Worm (Caenorhabditis elegans): ENCODE data around the gene R05G6.10.

R05G6.10 gene

ce11 chrIV:7520258-7520657 is 22.1 kb downstream of the R05G6.10 start:
- peak; percentile 71 for TF ChIP-seq dve-1 (tag; optimal IDR thresholded peaks at IDR 0.05; ENCODE audit: insufficient read depth)
- TF ChIP-seq daf-16 (GFP tag; optimal IDR thresholded peaks at IDR 0.05), result no peak
- peak; percentile 93 for TF ChIP-seq daf-16 (tag; optimal IDR thresholded peaks at IDR 0.05)
- no peak for TF ChIP-seq php-3 (GFP tag; IDR thresholded peaks at IDR 0.05)
- peak; percentile 10 for TF ChIP-seq nhr-28 (tag; optimal IDR thresholded peaks at IDR 0.05)
- TF ChIP-seq pqm-1 (tag; optimal IDR thresholded peaks at IDR 0.05), result peak; percentile 44

DNA sequence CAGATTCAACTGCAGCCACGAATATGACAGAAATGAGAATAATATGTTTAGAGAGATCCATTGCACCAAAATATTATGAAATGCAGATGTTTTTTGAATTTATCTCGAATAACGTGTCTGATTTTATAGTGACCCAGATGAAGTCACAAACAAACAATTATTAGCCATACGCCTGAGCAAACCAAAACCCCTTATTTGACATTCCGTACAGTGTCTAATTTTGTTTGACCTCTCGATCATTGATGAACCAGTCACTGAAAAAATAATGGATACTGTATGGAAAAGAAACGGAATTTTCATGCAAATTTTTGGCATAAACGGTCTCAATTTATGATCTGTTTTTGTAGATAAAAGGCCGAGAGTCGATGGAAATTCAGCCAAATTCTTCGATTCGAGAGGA is 26.2 kb downstream of the R05G6.10 start, which contains the start of the genes R05G6.9 and R05G6.3:
TSS of gene R05G6.9 (minus strand) at position 101 of the 400 bp plus-strand sequence.
TSS of gene R05G6.3 (plus strand) at position 386 of the 400 bp plus-strand sequence.
- TF ChIP-seq dmd-6 (GFP tag; IDR thresholded peaks at IDR 0.05) (no peak), aha-1 (tag) (peak; percentile 66), lin-15B (tag; optimal IDR thresholded peaks at IDR 0.05) (no peak), unc-62 (GFP tag; optimal IDR thresholded peaks at IDR 0.05 in 1 of 2) (peak in 1 of 2 experiments; percentile 7), unc-62 (tag; optimal IDR thresholded peaks at IDR 0.05) (no peak)

DNA sequence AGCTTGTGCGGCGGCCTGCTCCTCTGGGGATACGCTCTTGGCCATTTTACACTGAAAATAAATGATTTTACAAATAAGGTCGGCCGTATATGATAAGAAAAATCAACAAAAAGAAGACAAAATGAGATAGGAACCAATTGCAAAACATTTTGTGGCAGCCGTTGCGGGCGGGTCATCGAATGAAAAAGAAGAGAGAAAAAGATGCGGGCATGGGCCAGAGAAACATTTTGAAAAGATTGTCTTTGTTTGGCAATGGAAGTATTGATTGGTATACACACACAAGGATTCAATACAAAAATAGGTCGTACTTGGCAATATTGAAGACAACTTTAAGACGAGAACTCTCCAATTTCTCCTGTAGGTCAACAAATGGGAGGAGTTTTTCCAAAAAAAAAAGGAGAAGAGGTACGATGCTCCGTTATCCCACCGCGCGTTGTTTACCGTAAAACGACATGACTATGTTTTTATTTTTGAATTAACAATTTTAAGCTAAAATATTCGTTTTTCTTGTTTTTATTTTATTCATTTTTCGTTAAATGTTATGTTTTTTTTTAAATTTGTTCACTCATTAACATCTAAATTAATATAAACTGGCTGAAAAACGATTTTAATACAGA is 29.6 kb downstream of the R05G6.10 start, which contains the start of the genes plc-4 and R05G6.4:
TSS of gene plc-4 (minus strand) at position 51 of the 617 bp plus-strand sequence.
TSS of gene R05G6.4 (plus strand) at position 617 of the 617 bp plus-strand sequence.
- TF ChIP-seq lsy-2 (tag; optimal IDR thresholded peaks at IDR 0.05) (peak in 1 of 2 experiments; percentile 54), egl-43 (GFP tag; IDR thresholded peaks at IDR 0.05) (no peak), hmg-1.1 (GFP tag; IDR thresholded peaks at IDR 0.05) (no peak), aha-1 (tag) (no peak), R02D3.7 (tag; optimal IDR thresholded peaks at IDR 0.05) (peak; percentile 66), Y48G9A.11 (GFP tag; IDR thresholded peaks at IDR 0.05) (peak; percentile 91), rbr-2 (tag; optimal IDR thresholded peaks at IDR 0.05) (peak; percentile 30), T20F7.1 (GFP tag; optimal IDR thresholded peaks at IDR 0.05) (peak; percentile 96), daf-16 (GFP tag; optimal IDR thresholded peaks at IDR 0.05) (no peak), daf-16 (tag; optimal IDR thresholded peaks at IDR 0.05) (peak; percentile 32), dpl-1 (GFP tag; optimal IDR thresholded peaks at IDR 0.05) (peak; percentile 46), dve-1 (tag; optimal IDR thresholded peaks at IDR 0.05; ENCODE audit: insufficient read depth) (peak; percentile 41), pha-4 (GFP tag; IDR thresholded peaks at IDR 0.05) (no peak), pha-4 (tag; optimal IDR thresholded peaks at IDR 0.05) (peak; percentile 7), lin-38 (GFP tag; IDR thresholded peaks at IDR 0.05) (0 out of 2 replicates have a peak, but pooled peaks have one; percentile 11), mes-2 (tag; optimal IDR thresholded peaks at IDR 0.05; ENCODE audit: poor library complexity, severe bottlenecking) (peak; percentile 5)

ce11 chrIV:7510829-7511228 is 31.5 kb downstream of the R05G6.10 start:
- TF ChIP-seq nhr-111 (GFP tag; optimal IDR thresholded peaks at IDR 0.05) (no peak), dpl-1 (GFP tag; optimal IDR thresholded peaks at IDR 0.05) (peak; percentile 18), rbr-2 (tag; optimal IDR thresholded peaks at IDR 0.05) (no peak), unc-62 (GFP tag; optimal IDR thresholded peaks at IDR 0.05 in 1 of 2) (no peak), unc-62 (tag; optimal IDR thresholded peaks at IDR 0.05) (no peak), skn-1 (tag; optimal IDR thresholded peaks at IDR 0.05) (no peak)

DNA sequence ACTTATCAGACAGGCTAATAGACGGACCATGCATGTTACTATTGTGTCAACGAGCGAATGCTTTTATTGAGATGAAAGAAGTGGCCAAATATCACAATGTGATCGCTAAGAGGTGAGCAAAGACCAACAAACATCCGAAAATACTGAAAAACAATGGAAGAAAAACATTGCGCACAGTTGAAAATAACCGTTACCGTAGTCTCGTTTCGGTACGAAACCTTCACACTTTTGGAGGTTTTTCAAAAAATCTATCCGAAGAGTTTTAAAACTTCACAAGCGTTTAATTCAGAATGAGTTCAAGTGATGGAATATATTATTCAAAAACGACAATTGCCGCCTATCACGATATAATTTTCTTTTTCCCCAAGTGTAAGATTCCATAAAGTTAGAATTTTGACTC is 33.5 kb downstream of the R05G6.10 start:
- TF ChIP-seq mxl-3 (GFP tag; optimal IDR thresholded peaks at IDR 0.05) (no peak), unc-62 (GFP tag; optimal IDR thresholded peaks at IDR 0.05 in 1 of 2) (peak in 1 of 2 experiments; percentile 38), unc-62 (tag; optimal IDR thresholded peaks at IDR 0.05) (no peak), F37D6.2 (tag; optimal IDR thresholded peaks at IDR 0.05) (no peak), mes-2 (tag; optimal IDR thresholded peaks at IDR 0.05; ENCODE audit: poor library complexity, severe bottlenecking) (peak; percentile 48), T26A8.4 (GFP tag; IDR thresholded peaks at IDR 0.05) (no peak), daf-16 (GFP tag; optimal IDR thresholded peaks at IDR 0.05) (no peak), daf-16 (tag; optimal IDR thresholded peaks at IDR 0.05) (peak; percentile 16), lsy-2 (tag; optimal IDR thresholded peaks at IDR 0.05) (peak in 1 of 2 experiments; percentile 91), zip-11 (GFP tag; IDR thresholded peaks at IDR 0.05) (no peak), pha-4 (GFP tag; IDR thresholded peaks at IDR 0.05) (no peak), pha-4 (tag; optimal IDR thresholded peaks at IDR 0.05) (no peak), lin-38 (GFP tag; IDR thresholded peaks at IDR 0.05) (0 out of 2 replicates have a peak, but pooled peaks have one; percentile 18), unc-39 (tag; optimal IDR thresholded peaks at IDR 0.05) (no peak), F49E8.2 (tag; optimal IDR thresholded peaks at IDR 0.05; ENCODE audit: borderline replicate concordance) (peak; percentile 9), Y48G9A.11 (GFP tag; IDR thresholded peaks at IDR 0.05) (0 out of 2 replicates have a peak, but pooled peaks have one; percentile 47), dpl-1 (GFP tag; optimal IDR thresholded peaks at IDR 0.05) (peak; percentile 27), ceh-32 (tag; optimal IDR thresholded peaks at IDR 0.05; ENCODE audit: poor library complexity) (no peak)
